Worm (Caenorhabditis elegans): ENCODE data around the gene col-89.

The col-89 gene

ce11 chrIII:4796039-4796438 is 48.1 kb downstream of the col-89 start:
- TF ChIP-seq zfh-2 (GFP tag; conservative IDR thresholded peaks at IDR 0.05) (no peak), F37B4.10 (GFP tag; IDR thresholded peaks at IDR 0.05) (no peak), hlh-26 (GFP tag; conservative IDR thresholded peaks at IDR 0.05) (no peak), let-607 (tag; optimal IDR thresholded peaks at IDR 0.05) (peak in 1 of 2 experiments; percentile 17), cebp-1 (GFP tag; IDR thresholded peaks at IDR 0.05) (peak; percentile 54; the same call in 1 of the 2 replicates), cebp-1 (tag; optimal IDR thresholded peaks at IDR 0.05) (peak; percentile 89), aptf-3 (GFP tag; IDR thresholded peaks at IDR 0.05) (no peak), hsf-1 (GFP tag; IDR thresholded peaks at IDR 0.05) (peak; percentile 46; the same call in 1 of the 2 replicates), die-1 (tag; optimal IDR thresholded peaks at IDR 0.05) (no peak), let-526 (GFP tag; IDR thresholded peaks at IDR 0.05) (0 out of 2 replicates have a peak, but pooled peaks have one; percentile 36), aptf-2 (GFP tag; conservative IDR thresholded peaks at IDR 0.05) (no peak), lin-54 (GFP tag; optimal IDR thresholded peaks at IDR 0.05) (peak; percentile 56), rcor-1 (GFP tag; IDR thresholded peaks at IDR 0.05) (peak; percentile 59; the same call in 1 of the 2 replicates), K11D2.4 (GFP tag; IDR thresholded peaks at IDR 0.05) (peak; percentile 20; the same call in 1 of the 2 replicates), chd-7 (tag; optimal IDR thresholded peaks at IDR 0.05) (no peak), lin-35 (GFP tag; optimal IDR thresholded peaks at IDR 0.05) (peak in 1 of 3 experiments; percentile 42), F52B5.7 (tag; optimal IDR thresholded peaks at IDR 0.05) (no peak), tbp1 (GFP tag; optimal IDR thresholded peaks at IDR 0.05) (peak; percentile 48), somi-1 (GFP tag; optimal IDR thresholded peaks at IDR 0.05) (peak; percentile 73), nfyb-1 (GFP tag; IDR thresholded peaks at IDR 0.05) (peak; percentile 65), tlf-1 (GFP tag; optimal IDR thresholded peaks at IDR 0.05) (peak; percentile 19), lin-26 (GFP tag; IDR thresholded peaks at IDR 0.05) (0 out of 2 replicates have a peak, but pooled peaks have one; percentile 8), lin-40 (tag; optimal IDR thresholded peaks at IDR 0.05) (peak; percentile 23), athp-1 (tag; optimal IDR thresholded peaks at IDR 0.05) (peak; percentile 73), lir-1 (GFP tag; conservative IDR thresholded peaks at IDR 0.05) (no peak; the same call in 1 of the 2 replicates), Y95B8A.8 (GFP tag; IDR thresholded peaks at IDR 0.05) (no peak), attf-5 (GFP tag; optimal IDR thresholded peaks at IDR 0.05) (peak; percentile 92), snpc-4 (GFP tag; optimal IDR thresholded peaks at IDR 0.05) (no peak), snpc-4 (tag; optimal IDR thresholded peaks at IDR 0.05) (peak; percentile 13 to 62 (median 54)), hrde-1 (tag; optimal IDR thresholded peaks at IDR 0.05; ENCODE audit: borderline replicate concordance) (no peak), rpc-1 (optimal IDR thresholded peaks at IDR 0.05) (no peak), rpc-1 (tag; optimal IDR thresholded peaks at IDR 0.05) (no peak), ztf-26 (tag; optimal IDR thresholded peaks at IDR 0.05) (peak; percentile 15), K12H6.12 (tag; optimal IDR thresholded peaks at IDR 0.05) (peak; percentile 59), bed-2 (GFP tag; IDR thresholded peaks at IDR 0.05) (no peak), egl-44 (GFP tag; IDR thresholded peaks at IDR 0.05) (no peak), ekl-4 (GFP tag; IDR thresholded peaks at IDR 0.05) (0 out of 2 replicates have a peak, but pooled peaks have one; percentile 15), F23B12.7 (tag; optimal IDR thresholded peaks at IDR 0.05; ENCODE audit: insufficient read depth) (peak; percentile 15), ets-4 (GFP tag; optimal IDR thresholded peaks at IDR 0.05) (peak; percentile 22), rec-8 (tag; optimal IDR thresholded peaks at IDR 0.05) (no peak), pha-4 (tag; optimal IDR thresholded peaks at IDR 0.05) (no peak), B0336.3 (GFP tag; IDR thresholded peaks at IDR 0.05) (no peak), unc-62 (GFP tag; optimal IDR thresholded peaks at IDR 0.05) (peak; percentile 19), repo-1 (tag; optimal IDR thresholded peaks at IDR 0.05) (peak; percentile 18), ztf-18 (tag; optimal IDR thresholded peaks at IDR 0.05) (peak; percentile 56), dpl-1 (GFP tag; optimal IDR thresholded peaks at IDR 0.05) (no peak), dox-1 (GFP tag; IDR thresholded peaks at IDR 0.05) (peak; percentile 75), mcd-1 (GFP tag; IDR thresholded peaks at IDR 0.05) (peak; percentile 59), mxl-1 (tag; optimal IDR thresholded peaks at IDR 0.05) (no peak)
